Worm (Caenorhabditis elegans): ENCODE measurements around the gene F55G11.10.

- no peak for TF ChIP-seq pha-4 (tag; optimal IDR thresholded peaks at IDR 0.05)
- TF ChIP-seq elt-3 (tag; optimal IDR thresholded peaks at IDR 0.05), result no peak
- TF ChIP-seq nhr-43 (tag; optimal IDR thresholded peaks at IDR 0.05; ENCODE audit: poor library complexity, severe bottlenecking), result no peak
- no peak for TF ChIP-seq ama-1 (optimal IDR thresholded peaks at IDR 0.05)
- no peak for TF ChIP-seq lin-15B (tag; optimal IDR thresholded peaks at IDR 0.05)
- no peak for TF ChIP-seq ceh-82 (tag; optimal IDR thresholded peaks at IDR 0.05)
These were observed 44.9 kb upstream of the F55G11.10 start for ce11 chrIV:12903687-12904086.

Measured in whole organism, L3 larva.